Worm (Caenorhabditis elegans) whole organism, L4/young adult: Measurements from ENCODE around the gene lys-8.

Experiments
- W03F9.2 ChIP-seq: fragments of 150-350 bp; optimal IDR thresholded peaks from 2 replicates; lab custom pipeline; 2014; ENCODE audit warnings: missing biosample characterization, missing genetic modification characterization
- him-1 ChIP-seq: sonication (generic microtip); optimal IDR thresholded peaks from 2 replicates; lab custom pipeline; 2016; ENCODE audit warnings: missing genotype, missing genetic modification reagents, missing genetic modification characterization, missing compliant biosample characterization

DNA sequence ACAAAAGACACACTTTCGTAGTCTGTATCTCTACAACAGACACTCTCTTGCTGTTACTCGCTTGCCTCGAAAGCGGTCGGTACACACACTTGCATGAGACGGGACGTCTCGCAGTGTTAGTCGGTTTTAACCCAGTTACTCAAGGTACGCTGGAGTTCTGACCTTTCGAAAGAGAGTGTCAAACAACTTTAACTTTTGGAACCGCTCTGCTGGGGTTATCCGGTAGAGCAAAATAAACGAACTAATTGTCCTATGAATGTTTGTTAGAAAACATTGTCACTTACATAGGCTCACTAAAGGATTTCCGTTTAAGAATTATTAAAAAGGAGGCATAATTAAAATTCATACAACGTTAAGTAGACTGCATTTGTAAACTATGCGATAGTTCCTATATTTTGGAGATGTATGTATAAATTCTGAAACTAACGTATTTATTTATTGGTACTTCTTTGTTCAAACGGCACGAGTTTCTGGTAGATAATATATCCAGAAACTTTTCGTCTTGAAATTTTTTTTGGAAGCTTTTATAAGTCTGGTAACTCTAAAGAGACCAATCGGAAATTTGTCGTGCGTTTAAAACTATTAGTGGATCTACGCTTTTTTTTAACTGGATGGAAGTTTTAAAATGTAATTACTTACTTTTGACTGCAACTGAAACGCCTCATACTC lies 42.4 kb upstream of the lys-8 start:
- peak; percentile 98 for TF ChIP-seq him-1 (tag; lab: Kevin White, UChicago)
- TF ChIP-seq W03F9.2: peak; percentile 80
